Worm (Caenorhabditis elegans) whole organism, L1 larva: Measurements from ENCODE around the gene hxk-3.

Experiments
- C04F5.9 ChIP-seq: sonication (generic microtip); optimal IDR thresholded peaks from 2 replicates; lab custom pipeline; 2016; ENCODE audit warnings: missing genetic modification characterization, missing compliant biosample characterization
- C34B4.2 ChIP-seq: sonication (generic microtip); optimal IDR thresholded peaks from 2 replicates; lab custom pipeline; 2017; ENCODE audit warnings: mild to moderate bottlenecking, missing genetic modification characterization, missing compliant biosample characterization
- aha-1 ChIP-seq: fragments of 150-350 bp; optimal IDR thresholded peaks from 2 replicates; lab custom pipeline; 2014; ENCODE audit warnings: missing biosample characterization, missing genetic modification characterization
- alr-1 ChIP-seq: fragments of 200-800 bp; sonication (Bioruptor generic); optimal IDR thresholded peaks from 2 replicates; lab custom pipeline; 2018; ENCODE audit warnings: borderline replicate concordance, mild to moderate bottlenecking, missing genetic modification characterization, missing compliant biosample characterization
- ama-1 ChIP-seq: fragments of 150-350 bp; optimal IDR thresholded peaks from 2 replicates; lab custom pipeline; 2014
- blmp-1 ChIP-seq: fragments of 150-350 bp; optimal IDR thresholded peaks from 2 replicates; lab custom pipeline; 2014; ENCODE audit warnings: missing biosample characterization, missing genetic modification characterization
- ceh-63 ChIP-seq: fragments of 200-800 bp; sonication (Bioruptor generic); optimal IDR thresholded peaks from 2 replicates; lab custom pipeline; 2018; ENCODE audit warnings: mild to moderate bottlenecking, missing genetic modification characterization, missing compliant biosample characterization
- ceh-82 ChIP-seq, 3 experiments: fragments of 150-350 bp in 1 of 3; sonication (generic microtip) in 2 of 3; optimal IDR thresholded peaks; 2 replicates each; lab custom pipeline; 2014 to 2017; ENCODE audit warnings: missing biosample characterization in 3 of 3, missing genetic modification characterization in 3 of 3
- ceh-90 ChIP-seq: sonication (generic microtip); optimal IDR thresholded peaks from 2 replicates; lab custom pipeline; 2016; ENCODE audit warnings: missing genetic modification characterization, missing compliant biosample characterization
- ces-1 ChIP-seq: fragments of 150-350 bp; optimal IDR thresholded peaks from 2 replicates; lab custom pipeline; 2014; ENCODE audit warnings: missing biosample characterization, missing genetic modification reagents, missing genetic modification characterization
- dpl-1 ChIP-seq, 3 experiments: fragments of 150-350 bp in 2 of 3; sonication (generic microtip) in 1 of 3; optimal IDR thresholded peaks; 2 replicates each; lab custom pipeline; 2014 to 2017; ENCODE audit warnings: missing biosample characterization in 3 of 3, missing genetic modification characterization in 3 of 3, missing genetic modification reagents in 3 of 3
- dsc-1 ChIP-seq: sonication (generic microtip); optimal IDR thresholded peaks from 2 replicates; lab custom pipeline; 2016; ENCODE audit warnings: mild to moderate bottlenecking, missing genetic modification characterization, missing compliant biosample characterization
- efl-1 ChIP-seq, 4 experiments: fragments of 150-350 bp; optimal IDR thresholded peaks in 3 of 4; peaks in 1 of 4; 1 replicate in 1 of 4; 2 replicates in 3 of 4; lab custom pipeline; 2014; ENCODE audit warnings: missing biosample characterization in 2 of 4, missing genetic modification characterization in 2 of 4, missing genetic modification reagents in 2 of 4
- egl-13 ChIP-seq: sonication (generic microtip); optimal IDR thresholded peaks from 2 replicates; lab custom pipeline; 2016; ENCODE audit warnings: missing genotype, missing genetic modification reagents, missing genetic modification characterization, missing compliant biosample characterization
- elt-2 ChIP-seq: sonication (generic microtip); optimal IDR thresholded peaks from 2 replicates; lab custom pipeline; 2016; ENCODE audit warnings: missing genetic modification characterization, mild to moderate bottlenecking, inconsistent platforms, missing compliant biosample characterization, missing genetic modification reagents
- elt-3 ChIP-seq, 6 experiments: fragments of 150-350 bp in 1 of 6; sonication (generic microtip); optimal IDR thresholded peaks; 2 replicates each; lab custom pipeline; 2017 to 2018; ENCODE audit warnings: missing biosample characterization in 6 of 6, missing genetic modification characterization in 6 of 6, inconsistent platforms in 1 of 6
- fkh-4 ChIP-seq: sonication (generic microtip); optimal IDR thresholded peaks from 2 replicates; lab custom pipeline; 2016; ENCODE audit warnings: missing compliant biosample characterization, missing genetic modification characterization, borderline replicate concordance
- hlh-17 ChIP-seq: fragments of 200-800 bp; sonication (Bioruptor generic); optimal IDR thresholded peaks from 2 replicates; lab custom pipeline; 2018; ENCODE audit warnings: missing genetic modification characterization, mild to moderate bottlenecking, missing compliant biosample characterization, moderate library complexity, borderline replicate concordance
- hlh-4 ChIP-seq: sonication (generic microtip); optimal IDR thresholded peaks from 2 replicates; lab custom pipeline; 2016; ENCODE audit warnings: mild to moderate bottlenecking, missing genetic modification characterization, missing compliant biosample characterization
- irx-1 ChIP-seq: sonication (generic microtip); optimal IDR thresholded peaks from 2 replicates; lab custom pipeline; 2016; ENCODE audit warnings: missing genetic modification characterization, missing compliant biosample characterization
- lin-13 ChIP-seq: fragments of 150-350 bp; optimal IDR thresholded peaks from 2 replicates; lab custom pipeline; 2014; ENCODE audit warnings: missing biosample characterization, missing genetic modification reagents, missing genetic modification characterization
- lin-15B ChIP-seq: fragments of 150-350 bp; sonication (generic microtip); optimal IDR thresholded peaks from 3 replicates; lab custom pipeline; 2014; ENCODE audit warnings: missing biosample characterization, missing genetic modification characterization
- lin-35 ChIP-seq, 2 experiments: fragments of 150-350 bp; optimal IDR thresholded peaks; 2 replicates each; lab custom pipeline; 2014; ENCODE audit warnings: missing biosample characterization in 2 of 2, missing genetic modification characterization in 2 of 2, missing genetic modification reagents in 2 of 2
- mab-9 ChIP-seq: fragments of 200-800 bp; sonication (Bioruptor generic); IDR thresholded peaks from 2 replicates; pipeline ENCODE4 v1.3.6; 2022; ENCODE audit warnings: missing genetic modification reagents, missing genetic modification characterization, missing compliant biosample characterization
- mef-2 ChIP-seq: fragments of 150-350 bp; optimal IDR thresholded peaks from 2 replicates; lab custom pipeline; 2014; ENCODE audit warnings: missing biosample characterization, missing genetic modification characterization
- nhr-12 ChIP-seq: sonication (generic microtip); optimal IDR thresholded peaks from 2 replicates; lab custom pipeline; 2017; ENCODE audit warnings: missing biosample characterization, missing genetic modification characterization
- nhr-19 ChIP-seq: fragments of 200-800 bp; sonication (Bioruptor generic); conservative IDR thresholded peaks from 2 replicates; pipeline ENCODE4 v1.3.6; 2022; ENCODE audit warnings: missing genetic modification characterization, missing compliant biosample characterization
- nhr-28 ChIP-seq: fragments of 150-350 bp; optimal IDR thresholded peaks from 2 replicates; lab custom pipeline; 2014; ENCODE audit warnings: missing biosample characterization, missing genetic modification characterization
- nhr-47 ChIP-seq: sonication (generic microtip); optimal IDR thresholded peaks from 2 replicates; lab custom pipeline; 2016; ENCODE audit warnings: mild to moderate bottlenecking, missing genetic modification characterization, moderate library complexity, missing compliant biosample characterization
- nhr-71 ChIP-seq: sonication (generic microtip); optimal IDR thresholded peaks from 2 replicates; lab custom pipeline; 2016; ENCODE audit warnings: mild to moderate bottlenecking, missing genetic modification characterization, moderate library complexity, missing compliant biosample characterization
- nhr-77 ChIP-seq: fragments of 150-350 bp; optimal IDR thresholded peaks from 2 replicates; lab custom pipeline; 2014; ENCODE audit warnings: missing biosample characterization, missing genetic modification characterization
- nhr-84 ChIP-seq: sonication (generic microtip); optimal IDR thresholded peaks from 2 replicates; lab custom pipeline; 2017; ENCODE audit warnings: missing biosample characterization, missing genetic modification characterization
- nhr-90 ChIP-seq: sonication (generic microtip); optimal IDR thresholded peaks from 2 replicates; lab custom pipeline; 2016; ENCODE audit warnings: mild to moderate bottlenecking, missing genetic modification characterization, missing compliant biosample characterization; ENCODE audit not compliant: poor library complexity
- pqm-1 ChIP-seq: sonication (generic microtip); optimal IDR thresholded peaks from 3 replicates; lab custom pipeline; 2017; ENCODE audit warnings: missing biosample characterization, missing genetic modification characterization
- skn-1 ChIP-seq: fragments of 150-350 bp; optimal IDR thresholded peaks from 2 replicates; lab custom pipeline; 2014; ENCODE audit warnings: missing biosample characterization, missing genetic modification characterization
- snpc-4 ChIP-seq: fragments of 150-350 bp; optimal IDR thresholded peaks from 2 replicates; lab custom pipeline; 2014; ENCODE audit warnings: missing biosample characterization, missing genetic modification characterization
- snu-23 ChIP-seq: sonication (generic microtip); optimal IDR thresholded peaks from 2 replicates; lab custom pipeline; 2016; ENCODE audit warnings: missing genetic modification characterization, missing compliant biosample characterization
- sox-4 ChIP-seq: sonication (generic microtip); optimal IDR thresholded peaks from 2 replicates; lab custom pipeline; 2016; ENCODE audit warnings: missing genetic modification characterization, missing compliant biosample characterization
- sptf-1 ChIP-seq: fragments of 150-350 bp; optimal IDR thresholded peaks from 2 replicates; lab custom pipeline; 2014; ENCODE audit warnings: missing biosample characterization, missing genetic modification characterization
- swsn-7 ChIP-seq: sonication (generic microtip); optimal IDR thresholded peaks from 2 replicates; lab custom pipeline; 2016; ENCODE audit warnings: missing genetic modification characterization, missing compliant biosample characterization
- unc-62 ChIP-seq: fragments of 150-350 bp; optimal IDR thresholded peaks from 2 replicates; lab custom pipeline; 2014; ENCODE audit warnings: missing biosample characterization, missing genetic modification reagents, missing genetic modification characterization
- zag-1 ChIP-seq: fragments of 150-350 bp; optimal IDR thresholded peaks from 2 replicates; lab custom pipeline; 2014; ENCODE audit warnings: missing biosample characterization, missing genetic modification characterization
- ztf-4 ChIP-seq: fragments of 150-350 bp; optimal IDR thresholded peaks from 2 replicates; lab custom pipeline; 2014; ENCODE audit warnings: missing biosample characterization, missing genetic modification characterization

hxk-3 gene

DNA sequence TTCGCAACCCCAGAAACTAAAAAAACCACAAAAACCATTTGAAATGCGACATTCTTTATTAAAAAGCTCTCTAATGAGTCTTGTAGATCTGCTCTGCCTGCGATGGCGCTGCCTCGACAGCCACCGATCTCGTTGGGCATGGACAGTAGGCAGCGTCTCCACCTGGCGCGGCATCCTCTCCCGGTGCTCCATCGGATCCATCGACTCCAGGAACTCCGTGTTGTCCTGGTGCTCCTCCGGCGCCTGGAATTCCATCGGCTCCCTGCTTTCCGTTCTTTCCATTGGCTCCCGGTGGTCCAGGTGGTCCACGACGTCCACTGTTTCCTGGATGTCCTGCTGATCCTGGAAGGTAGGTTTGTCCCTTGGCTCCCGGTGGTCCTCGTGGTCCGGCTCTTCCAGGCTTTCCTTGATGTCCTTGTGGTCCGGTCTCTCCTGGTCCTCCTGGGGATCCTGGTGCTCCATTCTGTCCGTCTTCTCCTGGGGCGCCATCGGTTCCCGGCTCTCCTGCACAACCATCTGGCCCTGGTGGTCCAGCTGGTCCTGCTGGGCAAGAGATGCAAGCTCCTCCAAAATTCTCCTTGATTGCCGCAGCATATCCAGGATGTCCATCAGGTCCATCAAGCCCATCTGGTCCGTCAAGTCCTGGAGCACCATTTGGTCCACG is 37.5 kb upstream of the hxk-3 start:
- TF ChIP-seq dsc-1 (tag; lab: Kevin White, UChicago) (no peak), ztf-4 (tag; lab: Kevin White, UChicago) (no peak), skn-1 (tag; lab: Kevin White, UChicago) (no peak), nhr-77 (tag; lab: Kevin White, UChicago) (no peak)

ce11 chrIV:1460686-1461085 is 36.7 kb upstream of the hxk-3 start, which contains the start of gene col-106:
TSS of gene col-106 (minus strand) at chrIV:1460786.
- no peak for TF ChIP-seq blmp-1 (tag; lab: Kevin White, UChicago)
- no peak for TF ChIP-seq pqm-1 (tag; lab: Kevin White, UChicago)
- no peak for TF ChIP-seq dsc-1 (tag; lab: Kevin White, UChicago)
- no peak for TF ChIP-seq sptf-1 (tag; lab: Kevin White, UChicago)
- no peak for TF ChIP-seq C04F5.9
- TF ChIP-seq aha-1 (tag; lab: Kevin White, UChicago) = no peak
- TF ChIP-seq C34B4.2 (tag; lab: Kevin White, UChicago) = no peak
- no peak for TF ChIP-seq ces-1 (GFP tag; lab: Kevin White, UChicago)
- no peak for TF ChIP-seq lin-35 (GFP tag; optimal IDR thresholded peaks at IDR 0.05; lab: Kevin White, UChicago)
- TF ChIP-seq nhr-12 (tag; lab: Kevin White, UChicago) = no peak
- no peak for TF ChIP-seq fkh-4 (tag; lab: Kevin White, UChicago)
- no peak for TF ChIP-seq lin-15B (tag; lab: Kevin White, UChicago)
- TF ChIP-seq mab-9 (GFP tag; lab: Robert Waterston, UW) = no peak
- TF ChIP-seq ceh-63 (GFP tag; lab: Kevin White, UChicago) = no peak
- no peak for TF ChIP-seq swsn-7 (tag; lab: Kevin White, UChicago)
- no peak for TF ChIP-seq elt-3 (tag; optimal IDR thresholded peaks at IDR 0.05; lab: Kevin White, UChicago)
- no peak for TF ChIP-seq ceh-90 (tag; lab: Kevin White, UChicago)
- TF ChIP-seq snpc-4 (tag; lab: Kevin White, UChicago) = no peak
- TF ChIP-seq, all 84 proteins: peak for 0

DNA sequence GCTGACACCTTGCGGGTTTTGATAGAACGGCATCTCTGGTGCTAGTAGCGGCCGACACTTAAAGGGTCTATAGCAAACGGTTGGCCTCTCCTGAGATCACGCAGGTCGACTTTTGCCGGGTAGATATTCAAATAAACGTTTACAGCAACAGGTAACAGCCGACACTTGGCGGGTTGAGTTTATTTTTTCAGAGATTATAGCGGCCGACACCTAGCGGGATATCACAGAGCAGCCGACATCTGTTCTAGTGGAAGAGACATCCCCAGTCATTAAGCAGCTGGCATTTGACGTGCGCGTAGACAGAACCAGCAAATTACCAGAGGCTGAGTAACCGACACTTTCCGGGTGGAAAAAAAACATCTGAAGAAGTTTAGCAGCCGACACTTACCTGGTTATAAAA is 36.0 kb upstream of the hxk-3 start:
- TF ChIP-seq hlh-17 (GFP tag; lab: Kevin White, UChicago) (no peak), elt-3 (tag; optimal IDR thresholded peaks at IDR 0.05; lab: Kevin White, UChicago) (no peak), nhr-84 (tag; lab: Kevin White, UChicago) (no peak), ama-1 (lab: Kevin White, UChicago) (no peak), efl-1 (optimal IDR thresholded peaks at IDR 0.05; lab: Kevin White, UChicago) (no peak), efl-1 (GFP tag; optimal IDR thresholded peaks at IDR 0.05 in 1 of 2; lab: Kevin White, UChicago) (no peak), ztf-4 (tag; lab: Kevin White, UChicago) (no peak), alr-1 (tag; lab: Kevin White, UChicago) (no peak), ceh-82 (tag; optimal IDR thresholded peaks at IDR 0.05; lab: Kevin White, UChicago) (no peak), nhr-90 (tag; lab: Kevin White, UChicago) (no peak), sox-4 (no peak)

- TF ChIP-seq nhr-47 (tag; lab: Kevin White, UChicago) (no peak), irx-1 (tag; lab: Kevin White, UChicago) (no peak), fkh-4 (tag; lab: Kevin White, UChicago) (no peak), ztf-4 (tag; lab: Kevin White, UChicago) (no peak)
These were observed 32.0 kb upstream of the hxk-3 start for ce11 chrIV:1465462-1465861.

ce11 chrIV:1469093-1469492 is 28.3 kb upstream of the hxk-3 start:
- TF ChIP-seq nhr-71 (tag; lab: Kevin White, UChicago) (no peak), dpl-1 (GFP tag; optimal IDR thresholded peaks at IDR 0.05; lab: Kevin White, UChicago) (no peak), egl-13 (tag; lab: Kevin White, UChicago) (no peak), nhr-19 (GFP tag; lab: Robert Waterston, UW) (no peak), mef-2 (tag; lab: Kevin White, UChicago) (no peak), blmp-1 (tag; lab: Kevin White, UChicago) (no peak), hlh-4 (tag; lab: Kevin White, UChicago) (no peak), dsc-1 (tag; lab: Kevin White, UChicago) (no peak), ces-1 (GFP tag; lab: Kevin White, UChicago) (no peak), snu-23 (GFP tag; lab: Kevin White, UChicago) (no peak), zag-1 (tag; lab: Kevin White, UChicago) (no peak), alr-1 (tag; lab: Kevin White, UChicago) (no peak), unc-62 (GFP tag; lab: Kevin White, UChicago) (no peak), elt-2 (tag; lab: Kevin White, UChicago) (no peak), nhr-28 (no peak), hlh-17 (GFP tag; lab: Kevin White, UChicago) (no peak), lin-13 (GFP tag; lab: Kevin White, UChicago) (no peak)
